Fruit fly (Drosophila melanogaster): ENCODE measurements around the gene CG44085.

CG44085 gene

DNA sequence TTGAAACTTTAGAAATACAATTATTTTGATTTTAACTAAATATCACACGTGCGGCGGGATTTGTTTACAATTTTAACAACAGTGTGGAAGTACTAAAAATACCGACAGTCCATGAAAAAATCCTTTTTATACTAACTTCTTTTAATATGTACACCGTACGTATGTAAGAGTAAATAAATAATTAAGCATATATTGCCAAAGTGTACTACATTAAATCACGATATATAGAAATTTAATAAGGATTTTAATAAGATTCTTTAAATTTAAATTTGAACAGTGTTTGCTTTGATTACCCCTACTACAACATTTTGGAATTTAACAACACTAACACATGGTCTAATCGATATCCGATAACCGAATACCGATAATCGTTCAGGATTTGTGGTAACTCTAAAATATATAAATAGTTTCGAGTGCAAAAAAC is 38.6 kb upstream of the CG44085 start, which contains the start of the genes Ski6 and CG16812 (continued):
- no peak for TF ChIP-seq Lpt (GFP tag; optimal IDR thresholded peaks at IDR 0.05)
- TF ChIP-seq H15 (GFP tag; IDR thresholded peaks at IDR 0.05) = peak; percentile 42; the same call in 1 of the 3 replicates
- TF ChIP-seq pb (GFP tag; optimal IDR thresholded peaks at IDR 0.05) = no peak
- no peak for TF ChIP-seq Myb (GFP tag; optimal IDR thresholded peaks at IDR 0.05)
- peak; percentile 68 for TF ChIP-seq CG17328 (GFP tag; IDR thresholded peaks at IDR 0.05)
- no peak for TF ChIP-seq CG34422 (GFP tag; IDR thresholded peaks at IDR 0.05)
- TF ChIP-seq aop (GFP tag; IDR thresholded peaks at IDR 0.05) = no peak
- no peak; the same call in 1 of the 2 replicates for TF ChIP-seq sob (GFP tag; IDR thresholded peaks at IDR 0.05)
- TF ChIP-seq CG7271 (tag; optimal IDR thresholded peaks at IDR 0.05) = peak; percentile 49
- no peak for TF ChIP-seq CG18619 (GFP tag; optimal IDR thresholded peaks at IDR 0.05)
- no peak for TF ChIP-seq Drgx (GFP tag; IDR thresholded peaks at IDR 0.05)
- peak; percentile 65 for TF ChIP-seq stc (GFP tag; IDR thresholded peaks at IDR 0.05)
- peak; percentile 62 for TF ChIP-seq Hsf (GFP tag; optimal IDR thresholded peaks at IDR 0.05)
- TF ChIP-seq CG7357 (GFP tag; IDR thresholded peaks at IDR 0.05) = no peak
- no peak for TF ChIP-seq C15 (GFP tag; IDR thresholded peaks at IDR 0.05)
- peak; percentile 48; the same call in 1 of the 3 replicates for TF ChIP-seq CG11695 (GFP tag; IDR thresholded peaks at IDR 0.05)
- no peak for TF ChIP-seq Deaf1 (tag; optimal IDR thresholded peaks at IDR 0.05)
- no peak for TF ChIP-seq tna (GFP tag; IDR thresholded peaks at IDR 0.05; ENCODE audit: partially characterized antibody)
- TF ChIP-seq CG7839 (tag; optimal IDR thresholded peaks at IDR 0.05) = no peak
- peak; percentile 66 for TF ChIP-seq Fer2 (tag; optimal IDR thresholded peaks at IDR 0.05)
- peak; percentile 60 for TF ChIP-seq CG12942 (GFP tag; optimal IDR thresholded peaks at IDR 0.05)
- TF ChIP-seq Dref (GFP tag; IDR thresholded peaks at IDR 0.05) = peak; percentile 76
- TF ChIP-seq Ptx1 (GFP tag; IDR thresholded peaks at IDR 0.05) = peak; percentile 77
- no peak for TF ChIP-seq jumu (GFP tag; optimal IDR thresholded peaks at IDR 0.05)
- no peak for TF ChIP-seq CG10565 (GFP tag; optimal IDR thresholded peaks at IDR 0.05)
- 0 out of 2 replicates have a peak, but pooled peaks have one; percentile 12 for TF ChIP-seq peb (GFP tag; IDR thresholded peaks at IDR 0.05)
- TF ChIP-seq Bteb2 (GFP tag; optimal IDR thresholded peaks at IDR 0.05) = peak; percentile 52
- TF ChIP-seq pum (GFP tag; optimal IDR thresholded peaks at IDR 0.05) = peak; percentile 33
- peak; percentile 47 for TF ChIP-seq Nf-YB (GFP tag; optimal IDR thresholded peaks at IDR 0.05)
- TF ChIP-seq CG4820 (GFP tag; optimal IDR thresholded peaks at IDR 0.05) = peak; percentile 53
- TF ChIP-seq Dip2 (GFP tag; IDR thresholded peaks at IDR 0.05) = no peak
- peak; percentile 50 for TF ChIP-seq Abd-B (GFP tag; optimal IDR thresholded peaks at IDR 0.05)
- TF ChIP-seq bigmax (GFP tag; optimal IDR thresholded peaks at IDR 0.05) = no peak
- TF ChIP-seq CG17186 (GFP tag; optimal IDR thresholded peaks at IDR 0.05) = no peak
- TF ChIP-seq CG12659 (GFP tag; optimal IDR thresholded peaks at IDR 0.05) = peak; percentile 82
- TF ChIP-seq Antp (GFP tag; optimal IDR thresholded peaks at IDR 0.05) = no peak
- peak; percentile 12 for TF ChIP-seq CG7786 (GFP tag; optimal IDR thresholded peaks at IDR 0.05)
- TF ChIP-seq trh (GFP tag; optimal IDR thresholded peaks at IDR 0.05) = peak; percentile 36
- TF ChIP-seq jigr1 (GFP tag; IDR thresholded peaks at IDR 0.05) = no peak
- TF ChIP-seq CG12391 (tag; optimal IDR thresholded peaks at IDR 0.05) = peak; percentile 89
- TF ChIP-seq CG32767 (GFP tag; IDR thresholded peaks at IDR 0.05) = no peak
- no peak for TF ChIP-seq yki (optimal IDR thresholded peaks at IDR 0.05)
- TF ChIP-seq Taf1 (GFP tag; IDR thresholded peaks at IDR 0.05) = no peak
- TF ChIP-seq abd-A (tag; optimal IDR thresholded peaks at IDR 0.05) = no peak
- TF ChIP-seq CG13775 (GFP tag; optimal IDR thresholded peaks at IDR 0.05) = peak; percentile 65
- no peak for TF ChIP-seq ems (GFP tag; optimal IDR thresholded peaks at IDR 0.05)
- TF ChIP-seq CG11398 (GFP tag; optimal IDR thresholded peaks at IDR 0.05) = no peak
- peak; percentile 34 for TF ChIP-seq cato (GFP tag; optimal IDR thresholded peaks at IDR 0.05; ENCODE audit: borderline replicate concordance)
- peak; percentile 81 for TF ChIP-seq Sox102F (GFP tag; optimal IDR thresholded peaks at IDR 0.05)
- TF ChIP-seq CHES-1-like (GFP tag; optimal IDR thresholded peaks at IDR 0.05) = peak; percentile 16
- TF ChIP-seq Sin3A (optimal IDR thresholded peaks at IDR 0.05) = no peak
- no peak for TF ChIP-seq disco-r (GFP tag; optimal IDR thresholded peaks at IDR 0.05)
- peak; percentile 62 for TF ChIP-seq CG13296 (GFP tag; optimal IDR thresholded peaks at IDR 0.05)

All from whole organism, embryonic.